Fruit fly (Drosophila melanogaster): ENCODE data around the gene nis.

Gene nis

dm6 chr2L:1579254-1579653 is 7.7 kb downstream of the nis start:
- peak; percentile 36 for TF ChIP-seq sv (GFP tag; optimal IDR thresholded peaks at IDR 0.05)
- TF ChIP-seq brk (GFP tag; optimal IDR thresholded peaks at IDR 0.05): no peak
- no peak for TF ChIP-seq lola (GFP tag; optimal IDR thresholded peaks at IDR 0.05)
- TF ChIP-seq CG32264 (GFP tag; optimal IDR thresholded peaks at IDR 0.05): no peak
- peak; percentile 34 for TF ChIP-seq h (GFP tag; optimal IDR thresholded peaks at IDR 0.05)
- TF ChIP-seq OdsH (GFP tag; optimal IDR thresholded peaks at IDR 0.05): peak; percentile 25
- TF ChIP-seq dmrt93B (GFP tag; optimal IDR thresholded peaks at IDR 0.05): no peak
- peak in 1 of 2 experiments; percentile 37 for TF ChIP-seq foxo (GFP tag; optimal IDR thresholded peaks at IDR 0.05)
- TF ChIP-seq ey (GFP tag; optimal IDR thresholded peaks at IDR 0.05): peak; percentile 3
- no peak for TF ChIP-seq rgr (GFP tag; optimal IDR thresholded peaks at IDR 0.05)
- no peak for TF ChIP-seq Hnf4 (GFP tag; optimal IDR thresholded peaks at IDR 0.05)
- peak; percentile 6 for TF ChIP-seq fru (GFP tag; optimal IDR thresholded peaks at IDR 0.05)
- no peak for TF ChIP-seq dl (GFP tag; optimal IDR thresholded peaks at IDR 0.05; ENCODE audit: insufficient read depth in 1 of 2, partially characterized antibody in 2 of 2)
- no peak for TF ChIP-seq Myc (optimal IDR thresholded peaks at IDR 0.05)
- TF ChIP-seq Abd-B (GFP tag; optimal IDR thresholded peaks at IDR 0.05): no peak

DNA sequence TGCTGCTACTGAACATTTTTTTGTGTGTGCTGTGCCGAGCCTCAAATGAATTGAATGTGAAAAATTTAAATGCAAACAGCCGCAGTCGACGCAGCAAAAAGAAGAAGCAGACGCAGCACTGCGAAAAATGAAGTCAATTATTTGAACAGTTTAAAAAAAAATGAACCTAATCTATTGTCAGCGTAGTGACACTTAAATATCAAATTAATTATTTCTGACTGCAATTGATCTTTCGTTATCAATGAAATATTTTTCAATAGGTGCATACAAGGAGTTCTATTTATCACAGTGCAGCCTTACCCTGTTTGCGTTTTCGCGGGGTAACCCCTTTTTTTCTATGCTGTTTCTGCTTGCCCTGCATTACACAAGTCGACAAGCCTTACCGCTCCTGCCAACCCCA is 11.4 kb downstream of the nis start:
- peak; percentile 25 for TF ChIP-seq dmrt93B (GFP tag; optimal IDR thresholded peaks at IDR 0.05)
- TF ChIP-seq HLH106 (tag; optimal IDR thresholded peaks at IDR 0.05): peak; percentile 55
- TF ChIP-seq Sp1 (GFP tag; optimal IDR thresholded peaks at IDR 0.05): peak; percentile 10
- TF ChIP-seq foxo (GFP tag; optimal IDR thresholded peaks at IDR 0.05): peak in 1 of 2 experiments; percentile 70
- no peak for TF ChIP-seq usp (GFP tag; optimal IDR thresholded peaks at IDR 0.05)
- TF ChIP-seq Myc (optimal IDR thresholded peaks at IDR 0.05): no peak
- TF ChIP-seq rgr (GFP tag; optimal IDR thresholded peaks at IDR 0.05): peak; percentile 58
- peak; percentile 71 for TF ChIP-seq h (GFP tag; optimal IDR thresholded peaks at IDR 0.05)
- no peak for TF ChIP-seq Dif (GFP tag; optimal IDR thresholded peaks at IDR 0.05; ENCODE audit: partially characterized antibody)
- TF ChIP-seq fru (GFP tag; optimal IDR thresholded peaks at IDR 0.05): peak; percentile 56
- peak; percentile 9 for TF ChIP-seq woc (GFP tag; optimal IDR thresholded peaks at IDR 0.05)
- peak; percentile 8 for TF ChIP-seq psq (GFP tag; optimal IDR thresholded peaks at IDR 0.05)
- no peak for TF ChIP-seq Jra (GFP tag; optimal IDR thresholded peaks at IDR 0.05)
- peak; percentile 26 for TF ChIP-seq Hr83 (GFP tag; optimal IDR thresholded peaks at IDR 0.05; ENCODE audit: poor library complexity, severe bottlenecking)
- peak; percentile 63 for TF ChIP-seq ey (GFP tag; optimal IDR thresholded peaks at IDR 0.05)
- TF ChIP-seq CG32264 (GFP tag; optimal IDR thresholded peaks at IDR 0.05): peak; percentile 13
- TF ChIP-seq lola (GFP tag; optimal IDR thresholded peaks at IDR 0.05): no peak
- TF ChIP-seq Rel (GFP tag; optimal IDR thresholded peaks at IDR 0.05): no peak
- TF ChIP-seq Rel (tag; optimal IDR thresholded peaks at IDR 0.05): peak; percentile 49

DNA sequence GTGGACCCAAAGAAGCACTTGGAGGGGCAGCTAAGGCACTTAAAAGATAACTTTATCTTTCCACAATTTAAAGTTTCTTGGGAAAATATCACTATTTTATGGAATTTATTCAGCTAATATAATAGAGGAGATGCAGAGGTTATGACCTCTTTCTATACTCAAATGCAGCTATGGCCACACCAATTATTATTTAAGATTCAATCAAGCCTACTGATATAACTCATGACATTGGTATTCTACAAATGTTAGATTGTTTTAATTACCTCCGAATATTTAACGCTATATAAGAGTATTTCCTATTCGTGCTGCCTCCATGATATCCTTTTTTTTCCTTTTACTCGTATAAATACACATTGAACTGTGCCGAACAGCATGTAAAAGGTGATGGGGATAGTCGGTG is 12.9 kb downstream of the nis start:
- TF ChIP-seq pan (optimal IDR thresholded peaks at IDR 0.05) (no peak), psq (GFP tag; optimal IDR thresholded peaks at IDR 0.05) (peak; percentile 22)

dm6 chr2L:1570483-1570882 is 16.5 kb downstream of the nis start:
- TF ChIP-seq HLH106 (tag; optimal IDR thresholded peaks at IDR 0.05) (peak; percentile 24), dmrt93B (GFP tag; optimal IDR thresholded peaks at IDR 0.05) (peak; percentile 6)

- TF ChIP-seq br (GFP tag; optimal IDR thresholded peaks at IDR 0.05) (no peak), h (GFP tag; optimal IDR thresholded peaks at IDR 0.05) (peak; percentile 27), Dif (GFP tag; optimal IDR thresholded peaks at IDR 0.05; ENCODE audit: partially characterized antibody) (no peak), sage (GFP tag; optimal IDR thresholded peaks at IDR 0.05) (no peak), pan (optimal IDR thresholded peaks at IDR 0.05) (no peak), Dfd (GFP tag; optimal IDR thresholded peaks at IDR 0.05) (no peak), CG32264 (GFP tag; optimal IDR thresholded peaks at IDR 0.05) (no peak), Vsx2 (GFP tag; optimal IDR thresholded peaks at IDR 0.05; ENCODE audit: partially characterized antibody) (no peak), foxo (GFP tag; optimal IDR thresholded peaks at IDR 0.05) (no peak), sv (GFP tag; optimal IDR thresholded peaks at IDR 0.05) (no peak), dsf (GFP tag; optimal IDR thresholded peaks at IDR 0.05; ENCODE audit: borderline replicate concordance) (no peak), rgr (GFP tag; optimal IDR thresholded peaks at IDR 0.05) (no peak), OdsH (GFP tag; optimal IDR thresholded peaks at IDR 0.05) (no peak), fru (GFP tag; optimal IDR thresholded peaks at IDR 0.05) (peak; percentile 17), psq (GFP tag; optimal IDR thresholded peaks at IDR 0.05) (no peak), tai (GFP tag; optimal IDR thresholded peaks at IDR 0.05) (no peak)
These were observed 18.3 kb downstream of the nis start for dm6 chr2L:1568631-1569030.
